Fruit fly (Drosophila melanogaster): Measurements from ENCODE around the gene CG16986.

The CG16986 gene

DNA sequence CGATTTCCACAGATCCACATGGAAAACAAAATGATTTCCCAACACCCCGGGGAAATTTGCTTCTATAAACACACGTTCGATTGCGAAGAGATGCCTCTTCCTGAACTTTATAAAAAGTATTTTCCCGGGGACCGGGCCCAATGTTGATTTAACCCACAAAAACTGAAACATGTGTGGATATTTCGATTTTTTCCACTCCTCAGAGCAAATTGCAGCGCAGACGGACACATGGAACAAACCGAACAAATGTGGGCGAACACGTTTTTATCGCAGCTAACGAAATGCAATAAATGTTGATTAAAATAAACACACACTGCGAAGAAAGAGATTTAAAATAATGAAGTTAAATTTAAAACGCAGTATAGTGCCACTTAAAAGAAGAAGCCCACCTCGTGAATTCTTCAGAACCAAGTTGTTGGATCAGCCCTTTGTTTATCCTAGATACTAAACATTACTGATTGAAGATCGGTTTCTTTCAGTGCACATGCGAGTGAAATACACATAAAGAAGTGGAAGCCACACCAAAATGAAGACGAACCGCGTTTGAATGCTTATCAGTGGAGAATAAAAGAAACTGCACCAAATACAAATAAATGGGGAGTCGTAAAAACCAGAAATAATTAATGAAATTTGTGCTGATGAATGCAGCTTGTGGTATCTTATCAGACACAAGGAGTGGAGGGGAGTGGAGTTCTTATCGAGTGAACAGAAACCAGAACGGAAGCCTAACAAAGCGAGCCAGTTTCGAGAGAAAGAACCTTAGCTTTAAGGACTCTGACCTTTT lies 17.2 kb upstream of the CG16986 start (continued):
- no peak for TF ChIP-seq slou (GFP tag; optimal IDR thresholded peaks at IDR 0.05)
- TF ChIP-seq scrt (GFP tag; optimal IDR thresholded peaks at IDR 0.05), result peak; percentile 57
- no peak for TF ChIP-seq ftz-f1 (GFP tag; optimal IDR thresholded peaks at IDR 0.05)
- TF ChIP-seq Aef1 (GFP tag; IDR thresholded peaks at IDR 0.05), result peak; percentile 63; the same call in 2 of the 3 replicates
- no peak for TF ChIP-seq bigmax (GFP tag; optimal IDR thresholded peaks at IDR 0.05)
- peak; percentile 86 for TF ChIP-seq CG14441 (GFP tag; IDR thresholded peaks at IDR 0.05)
- TF ChIP-seq CG9609 (GFP tag; optimal IDR thresholded peaks at IDR 0.05), result peak; percentile 76
- no peak for TF ChIP-seq abd-A (tag; optimal IDR thresholded peaks at IDR 0.05)
- TF ChIP-seq CG33557 (GFP tag; optimal IDR thresholded peaks at IDR 0.05), result no peak
- peak; percentile 65 for TF ChIP-seq gcm2 (GFP tag; optimal IDR thresholded peaks at IDR 0.05)
- TF ChIP-seq unpg (GFP tag; optimal IDR thresholded peaks at IDR 0.05), result peak; percentile 85
- peak; percentile 81 for TF ChIP-seq esg (GFP tag; conservative IDR thresholded peaks at IDR 0.05)
- peak; percentile 70 for TF ChIP-seq btn (GFP tag; optimal IDR thresholded peaks at IDR 0.05)
- peak; percentile 88 for TF ChIP-seq CG17328 (GFP tag; IDR thresholded peaks at IDR 0.05)
- peak; percentile 81 for TF ChIP-seq nerfin-1 (tag; optimal IDR thresholded peaks at IDR 0.05)
- TF ChIP-seq CG11560 (tag; IDR thresholded peaks at IDR 0.05), result no peak
- peak; percentile 93 for TF ChIP-seq dmrt99B (tag; optimal IDR thresholded peaks at IDR 0.05)
- no peak for TF ChIP-seq tna (GFP tag; IDR thresholded peaks at IDR 0.05; ENCODE audit: partially characterized antibody)
- peak; percentile 42 for TF ChIP-seq CG3163 (GFP tag; optimal IDR thresholded peaks at IDR 0.05)
- peak; percentile 76; the same call in 2 of the 3 replicates for TF ChIP-seq so (GFP tag; IDR thresholded peaks at IDR 0.05)
- peak; percentile 57 for TF ChIP-seq CG4617 (GFP tag; optimal IDR thresholded peaks at IDR 0.05; ENCODE audit: borderline replicate concordance)
- no peak for TF ChIP-seq fru (optimal IDR thresholded peaks at IDR 0.05)
- peak; percentile 16 for TF ChIP-seq CG15696 (tag; optimal IDR thresholded peaks at IDR 0.05)
- TF ChIP-seq cas (GFP tag; IDR thresholded peaks at IDR 0.05), result no peak
- peak; percentile 45 for TF ChIP-seq Dek (tag; optimal IDR thresholded peaks at IDR 0.05)
- peak; percentile 34 for TF ChIP-seq HLH54F (GFP tag; optimal IDR thresholded peaks at IDR 0.05)
- TF ChIP-seq dmrt11E (tag; optimal IDR thresholded peaks at IDR 0.05), result peak; percentile 76
- peak; percentile 37 for TF ChIP-seq CHES-1-like (GFP tag; optimal IDR thresholded peaks at IDR 0.05)
- no peak for TF ChIP-seq mirr (GFP tag; optimal IDR thresholded peaks at IDR 0.05)
- peak; percentile 71 for TF ChIP-seq salm (tag; optimal IDR thresholded peaks at IDR 0.05)
- TF ChIP-seq emc (GFP tag; optimal IDR thresholded peaks at IDR 0.05), result no peak
- TF ChIP-seq CG1529 (GFP tag; optimal IDR thresholded peaks at IDR 0.05), result peak; percentile 84
- TF ChIP-seq CG8089 (GFP tag; optimal IDR thresholded peaks at IDR 0.05), result peak; percentile 72
- no peak for TF ChIP-seq prd (optimal IDR thresholded peaks at IDR 0.05)
- peak; percentile 88 for TF ChIP-seq prd (GFP tag; IDR thresholded peaks at IDR 0.05)
- TF ChIP-seq pita (GFP tag; optimal IDR thresholded peaks at IDR 0.05), result no peak
- TF ChIP-seq CG6272 (GFP tag; IDR thresholded peaks at IDR 0.05), result peak; percentile 73
- no peak for TF ChIP-seq bowl (GFP tag; IDR thresholded peaks at IDR 0.05)
- no peak for TF ChIP-seq Taf1 (GFP tag; IDR thresholded peaks at IDR 0.05)
- no peak for TF ChIP-seq CG42726 (GFP tag; IDR thresholded peaks at IDR 0.05; ENCODE audit: partially characterized antibody)
- TF ChIP-seq lab (GFP tag; optimal IDR thresholded peaks at IDR 0.05), result peak; percentile 78
- peak; percentile 38; the same call in 1 of the 2 replicates for TF ChIP-seq CG4404 (GFP tag; IDR thresholded peaks at IDR 0.05)
- no peak for TF ChIP-seq CG8478 (optimal IDR thresholded peaks at IDR 0.05)
- peak; percentile 67 for TF ChIP-seq CG1602 (GFP tag; optimal IDR thresholded peaks at IDR 0.05)
- TF ChIP-seq danr (GFP tag; IDR thresholded peaks at IDR 0.05), result 0 out of 2 replicates have a peak, but pooled peaks have one; percentile 51
- peak; percentile 72 for TF ChIP-seq disco-r (GFP tag; optimal IDR thresholded peaks at IDR 0.05)
- no peak for TF ChIP-seq CkIIα-i1 (GFP tag; IDR thresholded peaks at IDR 0.05)
- TF ChIP-seq vnd (GFP tag; IDR thresholded peaks at IDR 0.05; ENCODE audit: partially characterized antibody), result no peak
- peak; percentile 79 for TF ChIP-seq NC2β (GFP tag; optimal IDR thresholded peaks at IDR 0.05)
- peak; percentile 86 for TF ChIP-seq CG15601 (tag; optimal IDR thresholded peaks at IDR 0.05)

Measured in whole organism, embryonic.